Worm (Caenorhabditis elegans) whole organism, late embryonic: ENCODE data around the gene T02B11.6.

Experiments
- ceh-22 ChIP-seq: sonication (generic microtip); optimal IDR thresholded peaks from 2 replicates; lab custom pipeline; 2017; ENCODE audit warnings: missing biosample characterization, missing genetic modification characterization
- ceh-24 ChIP-seq: sonication (generic microtip); optimal IDR thresholded peaks from 2 replicates; lab custom pipeline; 2016; ENCODE audit warnings: mild to moderate bottlenecking, missing genetic modification characterization, missing compliant biosample characterization
- ceh-30 ChIP-seq: fragments of 150-350 bp; optimal IDR thresholded peaks from 2 replicates; lab custom pipeline; 2014; ENCODE audit warnings: missing biosample characterization, missing genetic modification characterization
- nfya-1 ChIP-seq: sonication (generic microtip); optimal IDR thresholded peaks from 2 replicates; lab custom pipeline; 2017; ENCODE audit warnings: missing genetic modification characterization, mild to moderate bottlenecking, missing compliant biosample characterization, antibody characterized with exemption, moderate library complexity
- odd-2 ChIP-seq: sonication (generic microtip); optimal IDR thresholded peaks from 2 replicates; lab custom pipeline; 2017; ENCODE audit warnings: antibody characterized with exemption, mild to moderate bottlenecking, missing genetic modification characterization, missing compliant biosample characterization
- pha-4 ChIP-seq: fragments of 150-350 bp; optimal IDR thresholded peaks from 2 replicates; lab custom pipeline; 2018; ENCODE audit warnings: missing biosample characterization, missing genetic modification reagents, missing genetic modification characterization
- unc-3 ChIP-seq, 2 experiments: fragments of 200-800 bp in 1 of 2; sonication (Bioruptor generic) in 1 of 2; sonication (generic microtip) in 1 of 2; conservative IDR thresholded peaks in 1 of 2; optimal IDR thresholded peaks in 1 of 2; 2 replicates each; pipeline versions ENCODE4 v1.3.6 to Lab custom; 2016 to 2022; ENCODE audit warnings: missing compliant biosample characterization in 2 of 2, missing genetic modification characterization in 2 of 2, missing genetic modification reagents in 1 of 2
- unc-55 ChIP-seq: sonication (generic microtip); optimal IDR thresholded peaks from 2 replicates; lab custom pipeline; 2017; ENCODE audit warnings: missing biosample characterization, missing genetic modification reagents, missing genetic modification characterization

ce11 chrV:847521-847920, 41.6 kb downstream of the T02B11.6 start, which contains the start of gene srbc-13:
- TF ChIP-seq ceh-22 (tag; lab: Kevin White, UChicago) (no peak), pha-4 (tag; lab: Kevin White, UChicago) (no peak), unc-55 (GFP tag; lab: Kevin White, UChicago) (no peak), unc-3 (GFP tag; conservative IDR thresholded peaks at IDR 0.05; lab: Robert Waterston, UW) (no peak), unc-3 (tag; optimal IDR thresholded peaks at IDR 0.05; lab: Kevin White, UChicago) (no peak), odd-2 (tag; lab: Kevin White, UChicago) (no peak), nfya-1 (tag; lab: Kevin White, UChicago) (no peak), ceh-24 (tag; lab: Kevin White, UChicago) (no peak), ceh-30 (no peak)
